Fruit fly (Drosophila melanogaster) whole organism: ENCODE measurements around the gene ppk13.

Experiments used
- CG8478 ChIP-seq: fragments of >200 bp; optimal IDR thresholded peaks from 2 replicates; lab custom pipeline; 2018; ENCODE audit warnings: inconsistent platforms
- Dll ChIP-seq: fragments of >200 bp; optimal IDR thresholded peaks from 2 replicates; lab custom pipeline; 2017
- EcR ChIP-seq, 2 experiments: fragments of >200 bp; optimal IDR thresholded peaks; 2 replicates each; lab custom pipeline; 2017; ENCODE audit warnings: missing biosample characterization in 2 of 2, missing genetic modification characterization in 2 of 2, missing genetic modification reagents in 2 of 2
- pan ChIP-seq: fragments of >200 bp; optimal IDR thresholded peaks from 2 replicates; lab custom pipeline; 2017
- psq ChIP-seq: fragments of >200 bp; optimal IDR thresholded peaks from 2 replicates; lab custom pipeline; 2017
- usp ChIP-seq: fragments of >200 bp; optimal IDR thresholded peaks from 2 replicates; lab custom pipeline; 2017; ENCODE audit warnings: missing biosample characterization, missing genetic modification characterization, mixed read lengths

ppk13 gene

DNA sequence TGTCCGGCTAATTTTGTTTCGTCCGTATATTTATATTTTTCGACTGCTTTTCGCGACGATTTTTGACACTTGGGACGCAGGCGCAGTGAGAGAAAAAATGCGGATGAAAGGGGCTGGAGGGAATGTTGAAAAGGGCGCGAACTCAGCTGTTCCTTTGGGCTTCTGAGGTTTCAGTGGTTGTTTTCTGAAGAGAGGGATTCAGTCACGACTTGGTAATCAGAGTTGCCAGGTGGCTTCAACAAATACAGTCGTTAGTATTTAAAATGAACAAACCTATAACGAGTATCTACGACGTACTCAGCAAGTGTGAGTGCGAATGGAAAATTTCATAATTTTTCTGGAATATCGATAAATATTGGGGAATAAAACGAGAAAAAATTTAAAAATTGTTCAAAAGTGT lies 17.1 kb downstream of the ppk13 start, which contains the start of gene CG9265:
CG9265 (minus strand) TSS at position 68 of the 400 bp plus-strand sequence.
- TF ChIP-seq pan (lab: Kevin White, UChicago) (no peak), CG8478 (lab: Kevin White, UChicago) (no peak), Dll (lab: Kevin White, UChicago) (no peak), EcR (GFP tag; optimal IDR thresholded peaks at IDR 0.05; lab: Kevin White, UChicago) (no peak)

DNA sequence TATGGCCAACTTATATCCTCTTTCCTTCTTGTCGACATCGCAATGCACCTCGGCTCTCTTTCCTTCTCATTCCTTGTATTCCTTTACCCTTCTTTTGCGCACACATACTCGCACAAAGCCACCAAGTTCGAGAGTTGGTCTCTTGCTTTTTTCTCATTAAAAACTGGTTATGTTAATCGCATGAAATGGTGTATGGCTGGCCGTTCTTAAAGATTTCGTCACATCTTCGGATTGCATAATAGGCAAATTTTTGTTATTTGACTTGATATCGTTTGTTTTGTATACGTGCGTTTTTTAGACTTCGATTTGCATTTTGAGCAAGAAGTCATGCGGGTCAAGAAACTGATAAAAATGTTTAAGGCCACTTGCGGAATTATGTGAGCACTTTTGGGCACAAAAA lies 17.7 kb downstream of the ppk13 start:
- TF ChIP-seq pan (lab: Kevin White, UChicago): no peak

DNA sequence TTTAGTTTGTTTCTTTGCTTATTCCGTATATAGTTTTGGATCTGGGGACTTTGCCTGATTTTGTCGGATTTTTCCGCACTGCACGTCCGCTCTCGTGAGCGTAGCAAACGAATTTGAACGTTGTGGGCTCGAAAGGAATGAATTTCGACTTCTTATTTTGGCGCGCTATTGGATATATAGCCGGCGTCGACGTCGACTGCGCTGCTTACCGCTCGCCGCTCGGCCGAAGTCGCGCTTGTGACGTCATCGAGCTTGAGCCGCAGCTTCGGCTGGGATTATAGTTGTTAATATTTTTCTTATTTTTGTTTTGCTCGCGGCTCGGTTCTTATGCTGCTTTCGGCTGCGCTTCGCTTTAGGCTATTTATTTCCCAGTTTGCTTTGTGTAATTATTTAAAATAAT lies 18.8 kb downstream of the ppk13 start:
- no peak for TF ChIP-seq usp

DNA sequence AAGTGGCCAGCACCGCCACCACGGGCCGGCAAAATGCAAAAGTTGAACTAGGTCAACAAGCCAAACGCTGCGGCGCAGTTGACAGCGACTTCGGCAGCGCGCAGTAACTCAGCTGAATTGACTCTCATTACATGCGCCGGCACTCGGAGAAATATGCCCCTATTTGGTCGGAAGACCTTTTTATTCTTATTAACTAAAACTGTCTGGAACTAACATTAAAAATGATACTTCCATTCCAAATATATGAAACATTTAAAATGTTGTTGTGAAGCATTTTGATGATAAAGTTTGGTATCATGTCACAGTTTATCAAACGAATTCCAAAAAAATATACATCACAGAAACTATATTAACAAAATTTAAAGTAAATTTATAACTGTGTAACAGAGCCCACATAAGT lies 21.4 kb downstream of the ppk13 start:
- no peak for TF ChIP-seq Dll (lab: Kevin White, UChicago)
- no peak for TF ChIP-seq usp
- TF ChIP-seq CG8478 (lab: Kevin White, UChicago): no peak
- TF ChIP-seq EcR (GFP tag; optimal IDR thresholded peaks at IDR 0.05; lab: Kevin White, UChicago): no peak
- no peak for TF ChIP-seq psq (lab: Kevin White, UChicago)
- TF ChIP-seq pan (lab: Kevin White, UChicago): no peak

DNA sequence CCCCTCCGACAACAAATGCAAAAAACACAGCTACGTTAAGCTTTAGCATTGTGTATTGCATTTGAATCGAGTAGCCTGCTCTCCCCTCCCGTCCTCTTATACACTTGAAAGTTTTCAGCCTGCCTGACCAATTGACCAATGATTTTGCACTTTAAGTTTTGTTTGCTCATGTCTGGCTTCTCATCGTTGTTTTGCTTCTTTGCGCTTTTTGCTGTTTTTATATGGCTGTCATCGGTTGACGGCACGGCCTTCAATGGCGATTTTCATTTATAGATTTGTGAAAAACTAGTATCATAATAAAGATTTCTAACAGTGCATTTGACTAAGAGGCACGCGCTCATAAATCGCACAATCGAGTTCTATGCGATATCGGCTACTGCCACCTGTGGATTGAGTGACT lies 22.7 kb downstream of the ppk13 start:
- no peak for TF ChIP-seq Dll (lab: Kevin White, UChicago)
- no peak for TF ChIP-seq usp
- TF ChIP-seq pan (lab: Kevin White, UChicago): no peak
- no peak for TF ChIP-seq psq (lab: Kevin White, UChicago)
- no peak for TF ChIP-seq CG8478 (lab: Kevin White, UChicago)
- no peak for TF ChIP-seq EcR (GFP tag; optimal IDR thresholded peaks at IDR 0.05; lab: Kevin White, UChicago)

DNA sequence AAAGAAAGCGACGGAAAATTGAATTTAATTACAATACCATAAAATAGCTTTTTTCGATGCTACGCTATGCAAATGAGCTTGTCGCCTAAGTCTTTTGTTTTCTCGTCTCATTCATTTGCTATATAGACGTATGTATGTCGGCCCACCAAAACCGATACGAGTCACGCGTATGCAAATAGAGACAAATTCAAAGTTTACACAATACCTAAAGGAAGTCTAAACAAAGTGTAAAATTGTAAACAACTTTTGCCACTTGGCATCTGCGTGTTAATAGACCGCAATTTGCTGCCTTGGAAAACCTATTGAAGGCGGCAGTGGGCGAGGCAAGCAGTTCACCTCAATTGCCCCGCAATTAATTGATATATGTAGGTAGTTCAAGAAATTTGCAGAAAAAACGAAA lies 25.9 kb downstream of the ppk13 start:
- TF ChIP-seq pan (lab: Kevin White, UChicago): no peak
- TF ChIP-seq psq (lab: Kevin White, UChicago): no peak
- TF ChIP-seq usp: no peak
- TF ChIP-seq CG8478 (lab: Kevin White, UChicago): no peak
- no peak for TF ChIP-seq EcR (GFP tag; optimal IDR thresholded peaks at IDR 0.05; lab: Kevin White, UChicago)
- TF ChIP-seq Dll (lab: Kevin White, UChicago): no peak

DNA sequence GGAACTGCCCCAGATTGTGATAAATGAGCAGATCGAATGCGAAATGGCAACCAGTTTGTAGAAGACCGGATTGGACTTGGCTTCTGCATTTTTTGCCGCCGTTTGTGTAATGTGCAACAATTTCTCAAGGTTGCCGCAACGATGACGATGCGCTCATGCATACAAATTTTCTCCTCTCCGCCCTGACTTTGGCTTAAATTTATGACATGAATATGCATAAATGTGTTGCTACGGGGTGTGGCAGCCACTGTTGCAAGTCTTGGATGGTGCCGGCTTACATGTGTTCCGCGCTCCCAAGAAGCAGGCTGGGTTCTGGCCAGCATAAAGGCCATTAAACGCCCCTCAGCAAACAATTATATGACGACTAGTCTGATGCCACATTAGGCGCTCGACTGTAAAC lies 27.0 kb downstream of the ppk13 start:
- TF ChIP-seq CG8478 (lab: Kevin White, UChicago): no peak
- TF ChIP-seq psq (lab: Kevin White, UChicago): no peak
- TF ChIP-seq EcR (GFP tag; optimal IDR thresholded peaks at IDR 0.05; lab: Kevin White, UChicago): no peak
- TF ChIP-seq Dll (lab: Kevin White, UChicago): no peak
- no peak for TF ChIP-seq pan (lab: Kevin White, UChicago)
- TF ChIP-seq usp: no peak

DNA sequence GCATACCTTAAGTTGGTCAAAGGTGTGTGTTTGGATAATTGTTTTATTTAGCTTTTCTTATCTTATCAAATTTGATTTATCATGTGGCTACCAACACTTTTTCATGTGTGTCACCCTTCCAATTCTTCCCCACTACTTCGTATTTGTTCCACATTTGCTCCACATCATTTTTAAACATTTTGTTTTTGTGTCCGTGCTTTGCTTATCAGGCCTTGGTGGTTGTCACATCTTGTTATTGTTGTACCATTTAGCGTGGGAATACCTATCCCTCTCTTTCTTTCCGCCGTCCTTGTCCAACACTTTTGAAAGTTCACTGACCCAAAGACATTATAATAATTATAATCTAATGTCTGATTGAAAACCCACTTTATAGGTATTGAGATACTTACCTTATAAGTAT lies 34.9 kb downstream of the ppk13 start:
- TF ChIP-seq pan (lab: Kevin White, UChicago): no peak
- TF ChIP-seq usp: no peak
- no peak for TF ChIP-seq Dll (lab: Kevin White, UChicago)
- TF ChIP-seq EcR (GFP tag; optimal IDR thresholded peaks at IDR 0.05; lab: Kevin White, UChicago): no peak
- no peak for TF ChIP-seq CG8478 (lab: Kevin White, UChicago)
- no peak for TF ChIP-seq psq (lab: Kevin White, UChicago)

DNA sequence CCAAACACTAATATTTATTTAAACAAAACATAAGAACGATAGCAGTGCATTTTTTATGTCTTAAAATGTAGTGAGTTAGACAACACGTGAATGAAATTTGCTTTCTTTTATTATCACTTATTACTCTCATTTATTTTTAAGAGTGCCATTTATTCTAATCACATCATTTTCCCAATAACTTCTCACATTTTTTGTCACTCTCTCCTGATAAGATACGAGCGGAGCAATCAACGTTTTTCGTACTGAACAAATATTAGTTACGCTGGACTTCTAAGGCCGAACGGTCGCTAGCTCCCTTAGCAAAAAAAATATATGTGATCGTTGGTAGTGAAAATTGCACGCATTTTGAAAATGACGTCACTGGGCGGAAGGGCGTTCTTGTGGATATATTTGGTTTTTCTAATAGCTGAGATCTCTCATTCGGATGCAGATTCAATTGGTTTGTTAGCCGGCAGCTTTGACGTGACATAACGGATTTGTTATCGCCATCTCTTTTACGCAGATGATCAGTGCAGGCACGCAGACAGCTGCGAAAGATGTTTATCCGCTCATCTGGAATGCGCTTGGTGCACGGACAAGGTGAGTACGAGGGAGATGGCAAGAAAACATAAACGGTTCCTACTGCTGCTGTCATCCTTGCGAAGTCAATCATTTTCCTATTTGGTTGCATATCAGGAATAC lies 35.6 kb downstream of the ppk13 start, which contains the start of gene Itgbn:
Itgbn (plus strand) TSS at position 251 of the 681 bp plus-strand sequence.
- TF ChIP-seq usp: no peak
- TF ChIP-seq EcR (GFP tag; optimal IDR thresholded peaks at IDR 0.05; lab: Kevin White, UChicago): no peak
- no peak for TF ChIP-seq CG8478 (lab: Kevin White, UChicago)
- TF ChIP-seq pan (lab: Kevin White, UChicago): no peak
- no peak for TF ChIP-seq Dll (lab: Kevin White, UChicago)
- TF ChIP-seq psq (lab: Kevin White, UChicago): no peak

DNA sequence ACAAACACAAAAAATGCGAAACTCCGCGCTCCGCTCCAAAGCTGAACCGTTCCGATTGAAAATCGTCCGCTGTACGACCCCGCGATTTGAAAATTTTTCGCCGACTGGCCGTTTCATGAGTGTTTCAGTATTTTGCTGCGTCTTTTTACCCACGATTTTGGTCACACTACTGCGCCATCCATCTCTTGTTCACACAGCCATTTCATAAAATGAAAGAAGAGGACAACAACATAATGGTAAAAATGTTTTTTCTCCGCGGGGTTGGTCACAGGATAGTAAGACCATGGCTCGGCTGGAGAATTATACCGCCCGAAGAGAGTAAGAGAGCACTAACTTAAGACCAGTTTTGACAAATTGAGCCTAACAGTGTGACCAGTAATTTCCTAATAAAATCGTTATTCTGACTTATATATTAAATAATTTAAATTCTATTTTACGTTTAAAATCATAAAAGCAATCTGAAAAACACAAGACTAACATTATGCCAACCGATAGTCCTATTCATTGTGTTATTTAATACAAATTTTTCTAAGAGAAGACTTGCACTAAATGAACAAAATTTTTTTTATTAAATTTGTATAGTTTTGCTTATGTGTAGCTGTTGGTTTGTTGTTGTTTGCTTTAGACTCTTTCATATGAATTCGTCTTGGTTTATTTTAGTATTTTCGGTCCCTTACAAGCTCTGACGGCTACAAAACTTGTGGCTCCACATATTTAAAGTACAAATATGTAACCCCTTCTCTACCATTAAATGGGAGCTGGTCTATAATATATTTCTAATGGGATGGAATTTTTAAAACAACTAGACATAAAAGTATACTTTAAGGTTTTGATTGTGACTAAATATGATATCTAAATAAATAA lies 36.4 kb downstream of the ppk13 start, which contains the start of gene CG42238:
CG42238 (minus strand) TSS at position 292 of the 864 bp plus-strand sequence.
- no peak for TF ChIP-seq psq (lab: Kevin White, UChicago)
- peak; percentile 26 for TF ChIP-seq CG8478 (lab: Kevin White, UChicago)

DNA sequence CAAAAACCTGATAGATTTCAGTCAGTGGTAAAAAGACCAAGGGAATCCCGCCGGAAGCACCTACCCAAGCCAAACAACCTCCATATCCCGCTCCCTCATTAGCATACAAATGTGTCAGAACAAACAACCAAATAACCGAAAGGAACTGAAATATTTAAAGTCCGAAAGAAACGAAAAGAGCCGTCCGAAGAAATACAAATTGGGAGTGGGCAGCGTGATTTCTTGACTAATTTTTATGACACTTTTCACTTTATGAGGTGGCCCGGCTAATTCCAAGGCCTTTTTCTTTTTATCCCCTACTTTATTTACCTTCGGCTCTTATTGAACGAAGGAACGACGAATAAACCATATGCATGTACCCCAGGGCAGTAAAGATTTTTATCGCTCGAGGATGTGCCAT lies 47.8 kb downstream of the ppk13 start:
- TF ChIP-seq EcR (GFP tag; optimal IDR thresholded peaks at IDR 0.05; lab: Kevin White, UChicago) (no peak), psq (lab: Kevin White, UChicago) (no peak), Dll (lab: Kevin White, UChicago) (no peak), CG8478 (lab: Kevin White, UChicago) (no peak), usp (no peak), pan (lab: Kevin White, UChicago) (no peak)

DNA sequence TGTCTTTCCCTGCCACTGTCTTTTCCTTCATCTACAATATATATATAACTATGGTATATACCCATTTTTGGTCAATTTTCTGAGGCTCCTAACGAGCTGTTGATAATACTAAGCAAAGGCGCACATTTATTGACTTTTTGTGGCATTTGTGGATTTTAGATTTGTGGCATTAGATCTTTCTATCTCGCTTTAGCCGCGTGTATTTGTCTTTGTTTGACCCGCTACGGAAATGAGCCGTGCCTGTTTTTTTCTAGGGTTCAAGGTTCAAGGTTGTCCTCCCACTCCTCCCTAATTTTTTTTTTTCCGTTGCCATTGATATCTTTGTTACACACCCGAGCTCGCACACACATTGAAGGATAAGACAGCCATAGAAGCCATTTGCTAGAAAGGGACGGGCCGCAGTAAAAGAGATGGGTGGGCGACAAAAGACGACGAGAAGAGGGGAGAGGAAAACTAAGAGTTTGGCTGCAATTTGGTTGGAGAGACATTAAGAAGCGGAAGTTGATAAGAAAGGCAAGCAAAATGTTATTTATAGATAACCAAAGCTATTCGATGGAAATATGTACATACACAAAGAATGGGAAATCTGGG lies 48.9 kb downstream of the ppk13 start:
- TF ChIP-seq usp (no peak), EcR (GFP tag; optimal IDR thresholded peaks at IDR 0.05; lab: Kevin White, UChicago) (no peak), Dll (lab: Kevin White, UChicago) (no peak), psq (lab: Kevin White, UChicago) (no peak)
